Fruit fly (Drosophila melanogaster) whole organism, prepupa: ENCODE measurements around the gene GNBP1.

Source experiments
- CG11902 ChIP-seq: fragments of 200-800 bp; sonication (Bioruptor generic); optimal IDR thresholded peaks from 3 replicates; lab custom pipeline; 2016; ENCODE audit warnings: missing biosample characterization, missing genetic modification characterization
- CG31627 ChIP-seq: fragments of 200-800 bp; sonication (Bioruptor generic); optimal IDR thresholded peaks from 3 replicates; lab custom pipeline; 2016; ENCODE audit warnings: missing biosample characterization, missing genetic modification characterization
- CG6854 ChIP-seq: fragments of 200-800 bp; sonication (Bioruptor generic); optimal IDR thresholded peaks from 2 replicates; lab custom pipeline; 2017; ENCODE audit warnings: missing biosample characterization, mild to moderate bottlenecking, missing genetic modification characterization
- acj6 ChIP-seq: fragments of 200-800 bp; sonication (Bioruptor generic); optimal IDR thresholded peaks from 3 replicates; lab custom pipeline; 2016; ENCODE audit warnings: missing biosample characterization, missing genetic modification characterization
- esn ChIP-seq: fragments of 200-800 bp; sonication (Bioruptor generic); optimal IDR thresholded peaks from 2 replicates; lab custom pipeline; 2016; ENCODE audit warnings: missing biosample characterization, mild to moderate bottlenecking, missing genetic modification characterization, moderate library complexity

DNA sequence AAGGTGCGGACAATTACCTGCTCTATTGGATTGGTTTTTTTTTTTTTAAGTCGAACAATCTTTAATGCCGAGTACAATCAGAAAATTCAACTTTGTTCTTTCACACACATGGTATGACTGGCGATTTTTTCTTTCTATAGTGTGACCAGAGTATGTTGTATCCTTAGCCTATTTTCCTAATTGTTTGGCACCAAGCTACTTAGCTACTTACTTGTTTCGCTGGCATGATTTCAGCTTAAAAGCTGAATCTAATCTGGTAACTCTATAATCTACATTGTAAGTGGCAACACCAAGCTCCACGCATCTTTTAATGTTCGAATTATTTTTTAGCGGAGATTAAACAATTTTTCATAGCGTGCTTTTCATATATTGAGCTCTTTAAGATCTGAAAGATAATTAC is 47.6 kb downstream of the GNBP1 start, which contains the start of gene CG12477:
- TF ChIP-seq CG31627 (GFP tag; lab: Kevin White, UChicago) (no peak), CG6854 (GFP tag; lab: Kevin White, UChicago) (no peak), acj6 (no peak), esn (GFP tag; lab: Kevin White, UChicago) (no peak), CG11902 (GFP tag; lab: Kevin White, UChicago) (no peak)
